Worm (Caenorhabditis elegans): Measurements from ENCODE around the gene sav-1.
A peak's percentile ranks its signal among the peaks of the same experiment; 100 is the strongest.

The sav-1 gene

DNA sequence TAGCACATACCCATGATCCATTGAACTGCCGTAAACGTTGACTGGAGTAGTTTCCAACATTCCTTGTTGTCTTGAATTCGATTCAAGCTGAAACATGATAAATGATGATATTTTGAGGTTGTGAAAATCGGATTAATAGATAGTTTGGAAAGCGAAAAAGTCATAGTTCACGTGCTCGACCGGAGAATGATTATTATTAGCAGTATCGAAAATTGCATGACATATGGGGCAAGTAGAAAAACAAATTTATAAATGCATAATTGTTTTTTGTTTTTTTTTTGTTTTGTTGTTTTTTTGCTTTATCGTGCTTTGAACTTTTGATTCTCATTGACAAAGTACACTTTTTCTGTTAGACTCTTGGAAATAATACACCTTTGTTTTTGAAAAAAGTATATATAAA, 32.2 kb upstream of the sav-1 start, which contains the start of gene aakg-4:
Gene aakg-4, minus strand, starts transcription at position 101 of the 400 bp plus-strand sequence.
- no peak for TF ChIP-seq tbx-8 (GFP tag; optimal IDR thresholded peaks at IDR 0.05)
- no peak for TF ChIP-seq sptf-1 (tag; optimal IDR thresholded peaks at IDR 0.05)
- no peak for TF ChIP-seq elt-1 (tag; optimal IDR thresholded peaks at IDR 0.05; ENCODE audit: borderline replicate concordance, insufficient read depth)
- TF ChIP-seq ceh-43 (GFP tag; optimal IDR thresholded peaks at IDR 0.05): no peak
- no peak for TF ChIP-seq nhr-28 (tag; optimal IDR thresholded peaks at IDR 0.05)
- no peak for TF ChIP-seq drap-1 (GFP tag; optimal IDR thresholded peaks at IDR 0.05)

DNA sequence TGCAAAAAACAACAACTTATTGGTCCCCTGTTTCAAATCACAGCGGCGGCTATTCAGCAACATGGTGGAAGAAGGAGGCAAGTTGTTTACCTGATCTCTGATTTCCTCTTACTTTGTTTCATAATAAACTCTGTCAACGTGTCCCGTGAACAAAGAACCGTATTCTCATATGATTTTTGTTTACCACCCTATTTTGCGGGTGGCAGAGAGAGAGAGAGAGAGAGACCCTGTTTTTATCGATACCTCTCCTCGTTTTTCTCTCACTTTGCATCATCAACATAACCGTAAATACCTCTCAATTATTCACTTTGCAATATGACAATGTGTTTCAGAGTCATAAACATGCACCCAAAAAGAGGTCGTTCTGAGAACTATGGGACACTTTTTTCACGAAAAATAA, 30.5 kb upstream of the sav-1 start:
- TF ChIP-seq mep-1 (tag; optimal IDR thresholded peaks at IDR 0.05) (no peak), unc-62 (GFP tag; optimal IDR thresholded peaks at IDR 0.05) (no peak), mls-2 (tag; optimal IDR thresholded peaks at IDR 0.05) (no peak), elt-3 (tag; optimal IDR thresholded peaks at IDR 0.05) (no peak), ceh-43 (GFP tag; optimal IDR thresholded peaks at IDR 0.05) (no peak), elt-1 (tag; optimal IDR thresholded peaks at IDR 0.05; ENCODE audit: borderline replicate concordance, insufficient read depth) (no peak), pha-4 (tag; optimal IDR thresholded peaks at IDR 0.05) (no peak), flh-1 (GFP tag; optimal IDR thresholded peaks at IDR 0.05) (no peak), lin-13 (tag; optimal IDR thresholded peaks at IDR 0.05) (no peak), ztf-11 (tag; optimal IDR thresholded peaks at IDR 0.05) (no peak), nhr-237 (tag; optimal IDR thresholded peaks at IDR 0.05) (no peak), tbx-8 (GFP tag; optimal IDR thresholded peaks at IDR 0.05) (no peak), snpc-4 (tag; optimal IDR thresholded peaks at IDR 0.05) (no peak), ceh-83 (GFP tag; optimal IDR thresholded peaks at IDR 0.05) (no peak), drap-1 (GFP tag; optimal IDR thresholded peaks at IDR 0.05) (no peak), M03D4.4 (tag; optimal IDR thresholded peaks at IDR 0.05) (no peak), ceh-39 (tag; optimal IDR thresholded peaks at IDR 0.05) (no peak)

- TF ChIP-seq ztf-11 (tag; optimal IDR thresholded peaks at IDR 0.05): no peak
- TF ChIP-seq ceh-39 (tag; optimal IDR thresholded peaks at IDR 0.05): no peak
- no peak for TF ChIP-seq mep-1 (tag; optimal IDR thresholded peaks at IDR 0.05)
- TF ChIP-seq mls-2 (tag; optimal IDR thresholded peaks at IDR 0.05): no peak
Observed at ce11 chrX:2316859-2317258, 29.9 kb upstream of the sav-1 start.

DNA sequence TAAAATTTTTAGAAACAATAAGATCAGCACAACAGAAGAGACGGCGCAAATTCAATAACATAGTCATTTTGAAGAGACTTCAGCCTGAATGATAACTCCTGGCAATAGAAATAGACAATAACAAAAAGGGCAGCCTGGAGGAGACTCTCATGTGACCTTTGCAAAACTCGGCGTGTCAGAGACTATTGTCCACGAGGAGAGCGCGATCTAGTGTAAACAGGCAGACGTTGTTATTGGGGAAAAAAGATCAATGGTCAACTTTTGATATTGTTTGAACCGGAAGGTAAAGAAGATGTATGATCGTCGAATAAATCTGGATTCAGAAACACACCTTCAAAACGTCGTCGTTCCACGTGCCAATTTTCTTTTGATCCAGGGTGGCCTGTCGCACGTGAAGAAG, 29.2 kb upstream of the sav-1 start:
- TF ChIP-seq cnd-1 (tag; optimal IDR thresholded peaks at IDR 0.05) (no peak), M03D4.4 (tag; optimal IDR thresholded peaks at IDR 0.05) (no peak), pha-4 (tag; optimal IDR thresholded peaks at IDR 0.05) (peak; percentile 21), flh-1 (GFP tag; optimal IDR thresholded peaks at IDR 0.05) (no peak), snpc-4 (tag; optimal IDR thresholded peaks at IDR 0.05) (no peak)

- no peak for TF ChIP-seq nhr-28 (tag; optimal IDR thresholded peaks at IDR 0.05)
- no peak for TF ChIP-seq ces-1 (GFP tag; optimal IDR thresholded peaks at IDR 0.05)
- no peak for TF ChIP-seq ceh-39 (tag; optimal IDR thresholded peaks at IDR 0.05)
- TF ChIP-seq sptf-1 (tag; optimal IDR thresholded peaks at IDR 0.05): no peak
- no peak for TF ChIP-seq lin-13 (tag; optimal IDR thresholded peaks at IDR 0.05)
- TF ChIP-seq nhr-12 (tag; optimal IDR thresholded peaks at IDR 0.05): no peak
- TF ChIP-seq elt-3 (tag; optimal IDR thresholded peaks at IDR 0.05): no peak
- no peak for TF ChIP-seq sem-2 (GFP tag; optimal IDR thresholded peaks at IDR 0.05)
- TF ChIP-seq nhr-2 (tag; optimal IDR thresholded peaks at IDR 0.05): no peak
- no peak for TF ChIP-seq cnd-1 (tag; optimal IDR thresholded peaks at IDR 0.05)
- TF ChIP-seq lin-32 (GFP tag; optimal IDR thresholded peaks at IDR 0.05): no peak
- TF ChIP-seq flh-1 (GFP tag; optimal IDR thresholded peaks at IDR 0.05): no peak
- TF ChIP-seq mep-1 (tag; optimal IDR thresholded peaks at IDR 0.05): no peak
- no peak for TF ChIP-seq ztf-11 (tag; optimal IDR thresholded peaks at IDR 0.05)
- no peak for TF ChIP-seq lsy-2 (tag; optimal IDR thresholded peaks at IDR 0.05)
- TF ChIP-seq mab-5 (tag; optimal IDR thresholded peaks at IDR 0.05): no peak
Observed at ce11 chrX:2304496-2304895, 17.5 kb upstream of the sav-1 start.

ce11 chrX:2303253-2303652, 16.3 kb upstream of the sav-1 start:
- no peak for TF ChIP-seq unc-120 (tag; optimal IDR thresholded peaks at IDR 0.05; ENCODE audit: poor library complexity, severe bottlenecking)
- no peak for TF ChIP-seq sptf-1 (tag; optimal IDR thresholded peaks at IDR 0.05)
- no peak for TF ChIP-seq ceh-39 (tag; optimal IDR thresholded peaks at IDR 0.05)
- TF ChIP-seq drap-1 (GFP tag; optimal IDR thresholded peaks at IDR 0.05): no peak
- TF ChIP-seq ceh-43 (GFP tag; optimal IDR thresholded peaks at IDR 0.05): no peak
- TF ChIP-seq sem-2 (GFP tag; optimal IDR thresholded peaks at IDR 0.05): no peak
- no peak for TF ChIP-seq mab-5 (tag; optimal IDR thresholded peaks at IDR 0.05)
- TF ChIP-seq flh-1 (GFP tag; optimal IDR thresholded peaks at IDR 0.05): no peak
- no peak for TF ChIP-seq blmp-1 (tag; optimal IDR thresholded peaks at IDR 0.05)
- TF ChIP-seq snpc-4 (tag; optimal IDR thresholded peaks at IDR 0.05): no peak
- no peak for TF ChIP-seq nhr-12 (tag; optimal IDR thresholded peaks at IDR 0.05)
- no peak for TF ChIP-seq mls-2 (tag; optimal IDR thresholded peaks at IDR 0.05)
- TF ChIP-seq nhr-28 (tag; optimal IDR thresholded peaks at IDR 0.05): no peak
- no peak for TF ChIP-seq nhr-2 (tag; optimal IDR thresholded peaks at IDR 0.05)
- TF ChIP-seq M03D4.4 (tag; optimal IDR thresholded peaks at IDR 0.05): no peak
- TF ChIP-seq ztf-11 (tag; optimal IDR thresholded peaks at IDR 0.05): no peak
- no peak for TF ChIP-seq lin-13 (tag; optimal IDR thresholded peaks at IDR 0.05)
- no peak for TF ChIP-seq ceh-83 (GFP tag; optimal IDR thresholded peaks at IDR 0.05)
- no peak for TF ChIP-seq lsy-2 (tag; optimal IDR thresholded peaks at IDR 0.05)
- no peak for TF ChIP-seq hlh-1 (tag; optimal IDR thresholded peaks at IDR 0.05)
